Fruit fly (Drosophila melanogaster) whole organism, embryonic: ENCODE results near the gene CG4278.
A peak's percentile ranks its signal among the peaks of the same experiment; 100 is the strongest.

ENCODE experiments used
- CG10267 ChIP-seq: fragments of 200-800 bp; sonication (Bioruptor generic); optimal IDR thresholded peaks from 2 replicates; lab custom pipeline; 2018; ENCODE audit warnings: missing biosample characterization, mild to moderate bottlenecking, missing genetic modification characterization, moderate library complexity
- CG10274 ChIP-seq: fragments of 200-800 bp; sonication (Bioruptor generic); optimal IDR thresholded peaks from 3 replicates; lab custom pipeline; 2017; ENCODE audit warnings: missing biosample characterization, mild to moderate bottlenecking, missing genetic modification characterization
- CG10366 ChIP-seq: fragments of 200-800 bp; sonication (Bioruptor generic); IDR thresholded peaks from 2 replicates; pipeline ENCODE4 v1.3.6; 2022; ENCODE audit warnings: missing biosample characterization, missing genetic modification characterization
- CG11093 ChIP-seq: fragments of 200-800 bp; sonication (Bioruptor generic); IDR thresholded peaks from 3 replicates; pipeline ENCODE4 v1.3.6; 2022; ENCODE audit warnings: missing biosample characterization, missing genetic modification characterization
- CG14965 ChIP-seq: fragments of 200-800 bp; sonication (Bioruptor generic); optimal IDR thresholded peaks from 2 replicates; lab custom pipeline; 2016; ENCODE audit warnings: missing biosample characterization, missing genetic modification characterization, borderline replicate concordance
- CG15073 ChIP-seq: fragments of 200-800 bp; sonication (Bioruptor generic); optimal IDR thresholded peaks from 2 replicates; lab custom pipeline; 2016; ENCODE audit warnings: missing biosample characterization, missing genetic modification characterization
- CG15269 ChIP-seq: fragments of 200-800 bp; sonication (Bioruptor generic); optimal IDR thresholded peaks from 2 replicates; lab custom pipeline; 2018; ENCODE audit warnings: missing biosample characterization, mild to moderate bottlenecking, missing genetic modification characterization, moderate library complexity
- CG17829 ChIP-seq: fragments of 200-800 bp; optimal IDR thresholded peaks from 2 replicates; lab custom pipeline; 2019; ENCODE audit warnings: missing biosample characterization, mild to moderate bottlenecking, missing genetic modification characterization, moderate library complexity
- CG18619 ChIP-seq: fragments of 200-800 bp; sonication (Bioruptor generic); optimal IDR thresholded peaks from 3 replicates; lab custom pipeline; 2017; ENCODE audit warnings: missing biosample characterization, mild to moderate bottlenecking, missing genetic modification characterization
- CG2712 ChIP-seq: fragments of 200-800 bp; optimal IDR thresholded peaks from 3 replicates; lab custom pipeline; 2019; ENCODE audit warnings: missing biosample characterization, mild to moderate bottlenecking, missing genetic modification characterization, moderate library complexity
- CG2875 ChIP-seq: fragments of 200-800 bp; sonication (Bioruptor generic); optimal IDR thresholded peaks from 2 replicates; lab custom pipeline; 2017; ENCODE audit warnings: missing biosample characterization, mild to moderate bottlenecking, missing genetic modification characterization, missing genetic modification reagents
- CG30431 ChIP-seq: fragments of 200-800 bp; sonication (Bioruptor generic); optimal IDR thresholded peaks from 2 replicates; lab custom pipeline; 2017; ENCODE audit warnings: missing biosample characterization, missing genetic modification characterization
- CG31388 ChIP-seq: fragments of 200-800 bp; sonication (Bioruptor generic); optimal IDR thresholded peaks from 2 replicates; lab custom pipeline; 2016; ENCODE audit warnings: missing biosample characterization, missing genetic modification characterization
- CG3407 ChIP-seq: fragments of 200-800 bp; sonication (Bioruptor generic); optimal IDR thresholded peaks from 2 replicates; lab custom pipeline; 2018; ENCODE audit warnings: missing biosample characterization, mild to moderate bottlenecking, missing genetic modification characterization
- CG3995 ChIP-seq: fragments of 200-800 bp; sonication (Bioruptor generic); optimal IDR thresholded peaks from 3 replicates; lab custom pipeline; 2016; ENCODE audit warnings: missing biosample characterization, missing genetic modification characterization
- CG4282 ChIP-seq: fragments of 200-800 bp; sonication (Bioruptor generic); optimal IDR thresholded peaks from 2 replicates; lab custom pipeline; 2016; ENCODE audit warnings: missing biosample characterization, missing genetic modification characterization
- CG4730 ChIP-seq: fragments of 200-800 bp; sonication (Bioruptor generic); IDR thresholded peaks from 2 replicates; pipeline ENCODE4 v1.3.6; 2022; ENCODE audit warnings: missing biosample characterization, missing genetic modification characterization
- CG5245 ChIP-seq: fragments of 200-800 bp; sonication (Bioruptor generic); optimal IDR thresholded peaks from 3 replicates; lab custom pipeline; 2016; ENCODE audit warnings: missing biosample characterization, missing genetic modification characterization
- CG7987 ChIP-seq: fragments of 200-800 bp; sonication (Bioruptor generic); optimal IDR thresholded peaks from 2 replicates; lab custom pipeline; 2018; ENCODE audit warnings: missing biosample characterization, mild to moderate bottlenecking, missing genetic modification characterization, moderate library complexity
- CG9817 ChIP-seq: fragments of 200-800 bp; sonication (Bioruptor generic); optimal IDR thresholded peaks from 2 replicates; lab custom pipeline; 2018; ENCODE audit warnings: missing biosample characterization, mild to moderate bottlenecking, missing genetic modification characterization, moderate library complexity
- Chrac-16 ChIP-seq: fragments of 200-800 bp; sonication (Bioruptor generic); optimal IDR thresholded peaks from 3 replicates; lab custom pipeline; 2016; ENCODE audit warnings: missing biosample characterization, missing genetic modification characterization
- Doc2 ChIP-seq: fragments of 200-800 bp; sonication (Bioruptor generic); IDR thresholded peaks from 2 replicates; pipeline ENCODE4 v1.3.6; 2022; ENCODE audit warnings: missing biosample characterization, missing genetic modification characterization
- Eip74EF ChIP-seq, 2 experiments: fragments of 200-800 bp in 1 of 2; fragments of >200 bp in 1 of 2; sonication (Bioruptor generic) in 1 of 2; optimal IDR thresholded peaks; 2 replicates each; lab custom pipeline; 2017 to 2019; ENCODE audit warnings: missing biosample characterization in 2 of 2, missing genetic modification characterization in 2 of 2, mild to moderate bottlenecking in 1 of 2, moderate library complexity in 1 of 2
- Ets97D ChIP-seq: fragments of 200-800 bp; sonication (Bioruptor generic); optimal IDR thresholded peaks from 3 replicates; lab custom pipeline; 2016; ENCODE audit warnings: missing biosample characterization, missing genetic modification characterization
- H15 ChIP-seq: fragments of 200-800 bp; sonication (Bioruptor generic); IDR thresholded peaks from 3 replicates; pipeline ENCODE4 v1.3.6; 2022; ENCODE audit warnings: missing biosample characterization, missing genetic modification characterization
- HLH3B ChIP-seq: fragments of 200-800 bp; sonication (Bioruptor generic); IDR thresholded peaks from 2 replicates; pipeline ENCODE4 v1.3.6; 2022; ENCODE audit warnings: missing biosample characterization, missing genetic modification characterization
- Hey ChIP-seq: fragments of 200-800 bp; sonication (Bioruptor generic); optimal IDR thresholded peaks from 3 replicates; lab custom pipeline; 2018; ENCODE audit warnings: missing biosample characterization, mild to moderate bottlenecking, missing genetic modification characterization
- Opbp ChIP-seq: fragments of 200-800 bp; sonication (Bioruptor generic); IDR thresholded peaks from 3 replicates; pipeline ENCODE4 v1.3.6; 2022; ENCODE audit warnings: missing biosample characterization, missing genetic modification characterization; ENCODE audit not compliant: partially characterized antibody
- Ptx1 ChIP-seq: fragments of 200-800 bp; sonication (Bioruptor generic); IDR thresholded peaks from 2 replicates; pipeline ENCODE4 v1.3.6; 2022; ENCODE audit warnings: missing biosample characterization, missing genetic modification characterization
- ab ChIP-seq: fragments of 200-800 bp; sonication (Bioruptor generic); optimal IDR thresholded peaks from 2 replicates; lab custom pipeline; 2016; ENCODE audit warnings: missing biosample characterization, missing genetic modification characterization
- ara ChIP-seq: fragments of 200-800 bp; sonication (Bioruptor generic); IDR thresholded peaks from 2 replicates; pipeline ENCODE4 v1.3.6; 2022; ENCODE audit warnings: missing biosample characterization, missing genetic modification characterization
- bab2 ChIP-seq: fragments of 200-800 bp; sonication (Bioruptor generic); optimal IDR thresholded peaks from 2 replicates; lab custom pipeline; 2016; ENCODE audit warnings: missing biosample characterization, missing genetic modification characterization
- bbx ChIP-seq: fragments of 200-800 bp; sonication (Bioruptor generic); IDR thresholded peaks from 2 replicates; pipeline ENCODE4 v1.3.6; 2022; ENCODE audit warnings: missing biosample characterization, missing genetic modification characterization; ENCODE audit not compliant: partially characterized antibody
- bsh ChIP-seq, 2 experiments: fragments of 200-800 bp; sonication (Bioruptor generic); optimal IDR thresholded peaks; 2 replicates each; lab custom pipeline; 2017 to 2018; ENCODE audit warnings: mild to moderate bottlenecking in 2 of 2, missing biosample characterization in 2 of 2, missing genetic modification characterization in 2 of 2, moderate library complexity in 1 of 2
- cad ChIP-seq: fragments of >200 bp; optimal IDR thresholded peaks from 2 replicates; lab custom pipeline; 2017; ENCODE audit warnings: missing biosample characterization, missing genetic modification characterization
- dm ChIP-seq: fragments of 200-800 bp; sonication (Bioruptor generic); optimal IDR thresholded peaks from 3 replicates; lab custom pipeline; 2016; ENCODE audit warnings: missing biosample characterization, missing genetic modification characterization
- emc ChIP-seq: fragments of 200-800 bp; sonication (Bioruptor generic); optimal IDR thresholded peaks from 2 replicates; lab custom pipeline; 2016; ENCODE audit warnings: missing biosample characterization, missing genetic modification characterization
- grau ChIP-seq: fragments of 200-800 bp; optimal IDR thresholded peaks from 3 replicates; lab custom pipeline; 2019; ENCODE audit warnings: missing biosample characterization, mild to moderate bottlenecking, missing genetic modification characterization, moderate library complexity
- lbe ChIP-seq: fragments of 200-800 bp; sonication (Bioruptor generic); optimal IDR thresholded peaks from 2 replicates; lab custom pipeline; 2016; ENCODE audit warnings: missing biosample characterization, mild to moderate bottlenecking, missing genetic modification characterization
- oc ChIP-seq: fragments of 200-800 bp; sonication (Bioruptor generic); optimal IDR thresholded peaks from 2 replicates; lab custom pipeline; 2018; ENCODE audit warnings: missing biosample characterization, mild to moderate bottlenecking, missing genetic modification characterization, moderate library complexity
- salm ChIP-seq: fragments of 200-800 bp; sonication (Bioruptor generic); optimal IDR thresholded peaks from 2 replicates; lab custom pipeline; 2018; ENCODE audit warnings: missing biosample characterization, mild to moderate bottlenecking, missing genetic modification characterization
- sens-2 ChIP-seq: fragments of 200-800 bp; sonication (Bioruptor generic); IDR thresholded peaks from 2 replicates; pipeline ENCODE4 v1.3.6; 2022; ENCODE audit warnings: missing biosample characterization, missing genetic modification characterization
- seq ChIP-seq: fragments of 200-800 bp; sonication (Bioruptor generic); IDR thresholded peaks from 2 replicates; pipeline ENCODE4 v1.3.6; 2022; ENCODE audit warnings: missing biosample characterization, missing genetic modification characterization
- sim ChIP-seq: fragments of 200-800 bp; sonication (Bioruptor generic); IDR thresholded peaks from 2 replicates; pipeline ENCODE4 v1.3.6; 2022; ENCODE audit warnings: missing biosample characterization, missing genetic modification characterization
- sima ChIP-seq: fragments of 200-800 bp; sonication (Bioruptor generic); optimal IDR thresholded peaks from 2 replicates; lab custom pipeline; 2016; ENCODE audit warnings: missing biosample characterization, missing genetic modification characterization
- slbo ChIP-seq: fragments of 200-800 bp; sonication (Bioruptor generic); IDR thresholded peaks from 2 replicates; pipeline ENCODE4 v1.3.6; 2022; ENCODE audit warnings: missing biosample characterization, missing genetic modification characterization
- sug ChIP-seq: fragments of 200-800 bp; optimal IDR thresholded peaks from 2 replicates; lab custom pipeline; 2019; ENCODE audit warnings: missing biosample characterization, mild to moderate bottlenecking, missing genetic modification characterization, moderate library complexity
- unpg ChIP-seq: fragments of 200-800 bp; sonication (Bioruptor generic); optimal IDR thresholded peaks from 3 replicates; lab custom pipeline; 2018; ENCODE audit warnings: missing biosample characterization, mild to moderate bottlenecking, missing genetic modification characterization, moderate library complexity
- wor ChIP-seq: fragments of 200-800 bp; sonication (Bioruptor generic); IDR thresholded peaks from 2 replicates; pipeline ENCODE4 v1.3.6; 2022; ENCODE audit warnings: missing biosample characterization, missing genetic modification characterization
- zen ChIP-seq: fragments of 200-800 bp; sonication (Bioruptor generic); optimal IDR thresholded peaks from 3 replicates; lab custom pipeline; 2018; ENCODE audit warnings: missing biosample characterization, mild to moderate bottlenecking, missing genetic modification characterization, moderate library complexity

Gene CG4278

dm6 chr2L:16307026-16307703, 19.7 kb upstream of the CG4278 start, which contains the start of the genes CG5861 and Syx5 (continued):
- TF ChIP-seq CG10274, result no peak
- peak; percentile 54; the same call in 1 of the 2 replicates for TF ChIP-seq CG4730
- TF ChIP-seq sug, result peak; percentile 81
- TF ChIP-seq slbo (GFP tag; lab: Robert Waterston, UW), result peak; percentile 80
- no peak for TF ChIP-seq Doc2 (GFP tag; lab: Robert Waterston, UW)
- peak; percentile 59 for TF ChIP-seq CG9817 (tag; lab: Kevin White, UChicago)
- TF ChIP-seq Hey (tag; lab: Kevin White, UChicago), result no peak
- TF ChIP-seq CG11093, result no peak
- no peak for TF ChIP-seq CG2875 (GFP tag; lab: Kevin White, UChicago)
- TF ChIP-seq oc (tag; lab: Kevin White, UChicago), result no peak
- peak; percentile 75 for TF ChIP-seq CG10267 (tag; lab: Kevin White, UChicago)
- no peak for TF ChIP-seq CG5245 (GFP tag; lab: Kevin White, UChicago)
- TF ChIP-seq CG4282 (GFP tag; lab: Kevin White, UChicago), result no peak
- peak; percentile 40; the same call in 1 of the 2 replicates for TF ChIP-seq HLH3B
- TF ChIP-seq bsh (GFP tag; optimal IDR thresholded peaks at IDR 0.05; lab: Kevin White, UChicago), result peak in 1 of 2 experiments; percentile 56
- TF ChIP-seq ara, result no peak
- peak; percentile 64 for TF ChIP-seq unpg (GFP tag; lab: Kevin White, UChicago)
- peak; percentile 18 for TF ChIP-seq CG3995 (GFP tag; lab: Kevin White, UChicago)
- TF ChIP-seq sima, result no peak
- TF ChIP-seq bbx (GFP tag; lab: Robert Waterston, UW), result no peak; the same call in none of the 2 replicates
- TF ChIP-seq seq, result no peak
- TF ChIP-seq CG15269 (tag; lab: Kevin White, UChicago), result no peak
- TF ChIP-seq zen (tag; lab: Kevin White, UChicago), result peak; percentile 73
- no peak for TF ChIP-seq CG14965 (GFP tag; lab: Kevin White, UChicago)
- TF ChIP-seq Ptx1, result peak; percentile 64
- TF ChIP-seq grau (tag; lab: Kevin White, UChicago), result peak; percentile 74
- TF ChIP-seq CG7987, result peak; percentile 17
- peak; percentile 82 for TF ChIP-seq lbe (GFP tag; lab: Kevin White, UChicago)
- TF ChIP-seq sim (GFP tag; lab: Robert Waterston, UW), result no peak
- no peak for TF ChIP-seq bab2
- TF ChIP-seq cad, result no peak
- peak; percentile 79 for TF ChIP-seq CG2712
- TF ChIP-seq emc (GFP tag; lab: Kevin White, UChicago), result no peak
- peak; percentile 32 for TF ChIP-seq Ets97D (GFP tag; lab: Kevin White, UChicago)
- peak; percentile 76; the same call in 2 of the 3 replicates for TF ChIP-seq Opbp (GFP tag; lab: Robert Waterston, UW)
- peak; percentile 32 for TF ChIP-seq Chrac-16 (GFP tag; lab: Kevin White, UChicago)
- 0 out of 3 replicates have a peak, but pooled peaks have one; percentile 48 for TF ChIP-seq H15
- TF ChIP-seq CG31388 (GFP tag; lab: Kevin White, UChicago), result no peak
- TF ChIP-seq Eip74EF (GFP tag; optimal IDR thresholded peaks at IDR 0.05; lab: Kevin White, UChicago), result peak in 1 of 2 experiments; percentile 0
- no peak for TF ChIP-seq wor
- TF ChIP-seq ab (GFP tag; lab: Kevin White, UChicago), result no peak
- no peak for TF ChIP-seq dm (GFP tag; lab: Kevin White, UChicago)
- TF ChIP-seq CG3407 (GFP tag; lab: Kevin White, UChicago), result peak; percentile 30
- TF ChIP-seq CG15073 (GFP tag; lab: Kevin White, UChicago), result no peak
- TF ChIP-seq CG30431 (GFP tag; lab: Kevin White, UChicago), result no peak
- peak; percentile 42 for TF ChIP-seq CG10366 (GFP tag; lab: Robert Waterston, UW)
- peak; percentile 80 for TF ChIP-seq CG17829 (tag; lab: Kevin White, UChicago)
- peak; percentile 43 for TF ChIP-seq CG18619
- TF ChIP-seq salm (tag; lab: Kevin White, UChicago), result peak; percentile 45
- no peak for TF ChIP-seq sens-2 (GFP tag; lab: Robert Waterston, UW)
